Worm (Caenorhabditis elegans) whole organism, L4 larva: ENCODE results near the gene F54F7.14.

Source experiments
- aly-2 ChIP-seq: sonication (generic microtip); optimal IDR thresholded peaks from 2 replicates; lab custom pipeline; 2018; ENCODE audit warnings: missing biosample characterization, missing genetic modification characterization
- ces-1 ChIP-seq: fragments of 150-350 bp; sonication (generic microtip); optimal IDR thresholded peaks from 4 replicates; lab custom pipeline; 2014; ENCODE audit warnings: missing biosample characterization, missing genetic modification reagents, missing genetic modification characterization
- cey-2 ChIP-seq: sonication (generic microtip); optimal IDR thresholded peaks from 3 replicates; lab custom pipeline; 2017; ENCODE audit warnings: missing genetic modification characterization, mild to moderate bottlenecking, missing compliant biosample characterization, antibody characterized with exemption, borderline replicate concordance; ENCODE audit not compliant: insufficient read depth
- daf-8 ChIP-seq: fragments of 200-800 bp; sonication (Bioruptor generic); IDR thresholded peaks from 2 replicates; pipeline ENCODE4 v1.3.6; 2022; ENCODE audit warnings: missing genetic modification characterization, missing compliant biosample characterization
- nhr-11 ChIP-seq: fragments of 150-350 bp; optimal IDR thresholded peaks from 2 replicates; lab custom pipeline; 2014; ENCODE audit warnings: missing biosample characterization, missing genetic modification characterization
- nhr-237 ChIP-seq: sonication (generic microtip); optimal IDR thresholded peaks from 2 replicates; lab custom pipeline; 2017; ENCODE audit warnings: missing biosample characterization, missing genetic modification characterization
- nhr-28 ChIP-seq: fragments of 150-350 bp; optimal IDR thresholded peaks from 2 replicates; lab custom pipeline; 2014; ENCODE audit warnings: missing biosample characterization, missing genetic modification characterization
- php-3 ChIP-seq: fragments of 200-800 bp; sonication (Bioruptor generic); IDR thresholded peaks from 2 replicates; pipeline ENCODE4 v1.3.6; 2022; ENCODE audit warnings: missing genetic modification reagents, missing genetic modification characterization, missing compliant biosample characterization
- snpc-1.2 ChIP-seq: fragments of 200-800 bp; sonication (Bioruptor generic); IDR thresholded peaks from 2 replicates; pipeline ENCODE4 v1.3.6; 2022; ENCODE audit warnings: missing genetic modification reagents, missing genetic modification characterization, missing compliant biosample characterization
- unc-130 ChIP-seq: sonication (generic microtip); optimal IDR thresholded peaks from 2 replicates; lab custom pipeline; 2016; ENCODE audit warnings: missing genetic modification reagents, missing genetic modification characterization, missing compliant biosample characterization
- zag-1 ChIP-seq: fragments of 150-350 bp; optimal IDR thresholded peaks from 2 replicates; lab custom pipeline; 2014; ENCODE audit warnings: missing biosample characterization, missing genetic modification characterization
- ztf-7 ChIP-seq: fragments of 150-350 bp; optimal IDR thresholded peaks from 2 replicates; lab custom pipeline; 2014; ENCODE audit warnings: missing biosample characterization, missing genetic modification characterization

DNA sequence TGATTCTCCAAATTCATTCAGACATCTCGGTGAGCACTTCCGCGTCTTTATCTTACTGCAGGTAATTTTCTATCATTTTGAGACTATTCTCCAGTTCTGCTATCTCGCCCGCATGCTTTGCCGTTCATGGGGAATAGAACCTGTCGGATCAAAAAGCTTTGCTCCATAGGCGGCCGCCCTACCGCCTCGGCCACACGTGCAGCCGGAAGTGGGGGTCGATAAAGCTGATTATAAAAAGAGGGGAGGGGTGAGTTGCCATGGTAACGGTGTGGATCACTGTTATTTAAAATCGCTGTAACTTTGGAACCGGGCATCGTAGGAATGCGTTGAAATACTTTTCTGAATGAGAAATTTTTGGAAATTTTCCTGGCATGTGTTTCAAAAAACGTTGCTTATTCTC, 19.7 kb downstream of the F54F7.14 start:
- TF ChIP-seq nhr-11 (tag; lab: Kevin White, UChicago): no peak
- no peak for TF ChIP-seq ztf-7 (tag; lab: Kevin White, UChicago)
- no peak for TF ChIP-seq nhr-237 (tag; lab: Kevin White, UChicago)
- no peak for TF ChIP-seq daf-8 (GFP tag; lab: Robert Waterston, UW)
- no peak for TF ChIP-seq zag-1 (tag; lab: Kevin White, UChicago)
- no peak for TF ChIP-seq php-3 (GFP tag; lab: Robert Waterston, UW)
- TF ChIP-seq snpc-1.2: no peak
- TF ChIP-seq nhr-28 (tag; lab: Kevin White, UChicago): no peak
- no peak for TF ChIP-seq aly-2 (tag; lab: Kevin White, UChicago)
- TF ChIP-seq unc-130: no peak
- no peak for TF ChIP-seq cey-2 (tag; lab: Kevin White, UChicago)
- TF ChIP-seq ces-1 (GFP tag; lab: Kevin White, UChicago): no peak
